Worm (Caenorhabditis elegans) whole organism, L1 larva: Measurements from ENCODE around the gene sri-73.

Source experiments
- C16A3.4 ChIP-seq: fragments of 150-350 bp; optimal IDR thresholded peaks from 2 replicates; lab custom pipeline; 2014; ENCODE audit warnings: missing biosample characterization, missing genetic modification characterization
- C34B4.2 ChIP-seq: sonication (generic microtip); optimal IDR thresholded peaks from 2 replicates; lab custom pipeline; 2017; ENCODE audit warnings: mild to moderate bottlenecking, missing genetic modification characterization, missing compliant biosample characterization
- Y116A8C.19 ChIP-seq: sonication (generic microtip); optimal IDR thresholded peaks from 2 replicates; lab custom pipeline; 2016; ENCODE audit warnings: missing compliant biosample characterization, missing genetic modification characterization, borderline replicate concordance
- alr-1 ChIP-seq: fragments of 200-800 bp; sonication (Bioruptor generic); optimal IDR thresholded peaks from 2 replicates; lab custom pipeline; 2018; ENCODE audit warnings: borderline replicate concordance, mild to moderate bottlenecking, missing genetic modification characterization, missing compliant biosample characterization
- ceh-88 ChIP-seq: fragments of 200-800 bp; sonication (Bioruptor generic); IDR thresholded peaks from 2 replicates; pipeline ENCODE4 v1.3.6; 2022; ENCODE audit warnings: missing genetic modification characterization, missing compliant biosample characterization
- ces-1 ChIP-seq: fragments of 150-350 bp; optimal IDR thresholded peaks from 2 replicates; lab custom pipeline; 2014; ENCODE audit warnings: missing biosample characterization, missing genetic modification reagents, missing genetic modification characterization
- dsc-1 ChIP-seq: sonication (generic microtip); optimal IDR thresholded peaks from 2 replicates; lab custom pipeline; 2016; ENCODE audit warnings: mild to moderate bottlenecking, missing genetic modification characterization, missing compliant biosample characterization
- efl-1 ChIP-seq, 4 experiments: fragments of 150-350 bp; optimal IDR thresholded peaks in 3 of 4; peaks in 1 of 4; 1 replicate in 1 of 4; 2 replicates in 3 of 4; lab custom pipeline; 2014; ENCODE audit warnings: missing biosample characterization in 2 of 4, missing genetic modification characterization in 2 of 4, missing genetic modification reagents in 2 of 4
- elt-2 ChIP-seq: sonication (generic microtip); optimal IDR thresholded peaks from 2 replicates; lab custom pipeline; 2016; ENCODE audit warnings: missing genetic modification characterization, mild to moderate bottlenecking, inconsistent platforms, missing compliant biosample characterization, missing genetic modification reagents
- elt-3 ChIP-seq, 6 experiments: fragments of 150-350 bp in 1 of 6; sonication (generic microtip); optimal IDR thresholded peaks; 2 replicates each; lab custom pipeline; 2017 to 2018; ENCODE audit warnings: missing biosample characterization in 6 of 6, missing genetic modification characterization in 6 of 6, inconsistent platforms in 1 of 6
- ets-5 ChIP-seq: fragments of 200-800 bp; sonication (Bioruptor generic); IDR thresholded peaks from 2 replicates; pipeline ENCODE4 v1.3.6; 2022; ENCODE audit warnings: missing genetic modification characterization, missing compliant biosample characterization
- fkh-10 ChIP-seq: sonication (generic microtip); optimal IDR thresholded peaks from 2 replicates; lab custom pipeline; 2017; ENCODE audit warnings: missing biosample characterization, missing genetic modification reagents, missing genetic modification characterization
- fkh-4 ChIP-seq: sonication (generic microtip); optimal IDR thresholded peaks from 2 replicates; lab custom pipeline; 2016; ENCODE audit warnings: missing compliant biosample characterization, missing genetic modification characterization, borderline replicate concordance
- fos-1 ChIP-seq: fragments of 150-350 bp; optimal IDR thresholded peaks from 2 replicates; lab custom pipeline; 2014; ENCODE audit warnings: missing biosample characterization, missing genetic modification characterization
- grh-1 ChIP-seq: fragments of 200-800 bp; sonication (Bioruptor generic); IDR thresholded peaks from 2 replicates; pipeline ENCODE4 v1.3.6; 2022; ENCODE audit warnings: missing genetic modification reagents, missing genetic modification characterization, missing compliant biosample characterization
- hlh-17 ChIP-seq: fragments of 200-800 bp; sonication (Bioruptor generic); optimal IDR thresholded peaks from 2 replicates; lab custom pipeline; 2018; ENCODE audit warnings: missing genetic modification characterization, mild to moderate bottlenecking, missing compliant biosample characterization, moderate library complexity, borderline replicate concordance
- hlh-4 ChIP-seq: sonication (generic microtip); optimal IDR thresholded peaks from 2 replicates; lab custom pipeline; 2016; ENCODE audit warnings: mild to moderate bottlenecking, missing genetic modification characterization, missing compliant biosample characterization
- irx-1 ChIP-seq: sonication (generic microtip); optimal IDR thresholded peaks from 2 replicates; lab custom pipeline; 2016; ENCODE audit warnings: missing genetic modification characterization, missing compliant biosample characterization
- isw-1 ChIP-seq: fragments of 200-800 bp; sonication (Bioruptor generic); IDR thresholded peaks from 2 replicates; pipeline ENCODE4 v1.3.6; 2022; ENCODE audit warnings: missing genetic modification characterization, missing compliant biosample characterization
- lin-13 ChIP-seq: fragments of 150-350 bp; optimal IDR thresholded peaks from 2 replicates; lab custom pipeline; 2014; ENCODE audit warnings: missing biosample characterization, missing genetic modification reagents, missing genetic modification characterization
- lin-14 ChIP-seq: fragments of 200-800 bp; sonication (Bioruptor generic); optimal IDR thresholded peaks from 2 replicates; lab custom pipeline; 2018; ENCODE audit warnings: mild to moderate bottlenecking, missing genetic modification characterization, moderate library complexity, missing compliant biosample characterization
- lsy-2 ChIP-seq, 2 experiments: fragments of 150-350 bp; optimal IDR thresholded peaks; 2 replicates each; lab custom pipeline; 2014; ENCODE audit warnings: missing biosample characterization in 2 of 2, missing genetic modification characterization in 2 of 2
- mab-9 ChIP-seq: fragments of 200-800 bp; sonication (Bioruptor generic); IDR thresholded peaks from 2 replicates; pipeline ENCODE4 v1.3.6; 2022; ENCODE audit warnings: missing genetic modification reagents, missing genetic modification characterization, missing compliant biosample characterization
- mep-1 ChIP-seq: fragments of 150-350 bp; optimal IDR thresholded peaks from 2 replicates; lab custom pipeline; 2014; ENCODE audit warnings: missing biosample characterization, missing genetic modification characterization
- nhr-11 ChIP-seq: fragments of 150-350 bp; optimal IDR thresholded peaks from 2 replicates; lab custom pipeline; 2014; ENCODE audit warnings: missing biosample characterization, missing genetic modification characterization
- nhr-12 ChIP-seq: sonication (generic microtip); optimal IDR thresholded peaks from 2 replicates; lab custom pipeline; 2017; ENCODE audit warnings: missing biosample characterization, missing genetic modification characterization
- nhr-20 ChIP-seq: sonication (generic microtip); optimal IDR thresholded peaks from 2 replicates; lab custom pipeline; 2016; ENCODE audit warnings: mild to moderate bottlenecking, missing genetic modification characterization, missing compliant biosample characterization
- nhr-28 ChIP-seq: fragments of 150-350 bp; optimal IDR thresholded peaks from 2 replicates; lab custom pipeline; 2014; ENCODE audit warnings: missing biosample characterization, missing genetic modification characterization
- nhr-84 ChIP-seq: sonication (generic microtip); optimal IDR thresholded peaks from 2 replicates; lab custom pipeline; 2017; ENCODE audit warnings: missing biosample characterization, missing genetic modification characterization
- nhr-85 ChIP-seq: sonication (generic microtip); peaks from one replicate; lab custom pipeline; 2016; ENCODE audit warnings: missing genetic modification characterization, inconsistent platforms, missing compliant biosample characterization
- nhr-90 ChIP-seq: sonication (generic microtip); optimal IDR thresholded peaks from 2 replicates; lab custom pipeline; 2016; ENCODE audit warnings: mild to moderate bottlenecking, missing genetic modification characterization, missing compliant biosample characterization; ENCODE audit not compliant: poor library complexity
- pag-3 ChIP-seq: sonication (generic microtip); optimal IDR thresholded peaks from 2 replicates; lab custom pipeline; 2017; ENCODE audit warnings: missing genetic modification characterization, mild to moderate bottlenecking, missing compliant biosample characterization, antibody characterized with exemption, borderline replicate concordance; ENCODE audit not compliant: insufficient read depth
- pax-3 ChIP-seq: fragments of 200-800 bp; sonication (Bioruptor generic); optimal IDR thresholded peaks from 2 replicates; lab custom pipeline; 2018; ENCODE audit warnings: mild to moderate bottlenecking, missing genetic modification characterization, moderate library complexity, missing compliant biosample characterization
- skn-1 ChIP-seq: fragments of 150-350 bp; optimal IDR thresholded peaks from 2 replicates; lab custom pipeline; 2014; ENCODE audit warnings: missing biosample characterization, missing genetic modification characterization
- sox-4 ChIP-seq: sonication (generic microtip); optimal IDR thresholded peaks from 2 replicates; lab custom pipeline; 2016; ENCODE audit warnings: missing genetic modification characterization, missing compliant biosample characterization
- sptf-1 ChIP-seq: fragments of 150-350 bp; optimal IDR thresholded peaks from 2 replicates; lab custom pipeline; 2014; ENCODE audit warnings: missing biosample characterization, missing genetic modification characterization
- sup-37 ChIP-seq: fragments of 200-800 bp; sonication (Bioruptor generic); optimal IDR thresholded peaks from 2 replicates; lab custom pipeline; 2018; ENCODE audit warnings: mild to moderate bottlenecking, missing genetic modification characterization, missing compliant biosample characterization
- swsn-7 ChIP-seq: sonication (generic microtip); optimal IDR thresholded peaks from 2 replicates; lab custom pipeline; 2016; ENCODE audit warnings: missing genetic modification characterization, missing compliant biosample characterization
- tbx-2 ChIP-seq: sonication (generic microtip); optimal IDR thresholded peaks from 2 replicates; lab custom pipeline; 2016; ENCODE audit warnings: missing genetic modification characterization, missing compliant biosample characterization
- tlp-1 ChIP-seq: fragments of 150-350 bp; optimal IDR thresholded peaks from 2 replicates; lab custom pipeline; 2014; ENCODE audit warnings: missing biosample characterization, missing genetic modification characterization
- unc-130 ChIP-seq: fragments of 150-350 bp; optimal IDR thresholded peaks from 2 replicates; lab custom pipeline; 2017; ENCODE audit warnings: missing biosample characterization, missing genetic modification characterization, inconsistent platforms
- unc-30 ChIP-seq: sonication (generic microtip); optimal IDR thresholded peaks from 2 replicates; lab custom pipeline; 2017; ENCODE audit warnings: missing biosample characterization, missing genetic modification characterization
- unc-86 ChIP-seq: sonication (generic microtip); optimal IDR thresholded peaks from 2 replicates; lab custom pipeline; 2016; ENCODE audit warnings: missing genetic modification characterization, missing compliant biosample characterization
- unc-98 ChIP-seq: fragments of 200-800 bp; sonication (Bioruptor generic); IDR thresholded peaks from 2 replicates; pipeline ENCODE4 v1.3.6; 2022; ENCODE audit warnings: missing genetic modification characterization, missing compliant biosample characterization
- xbp-1 ChIP-seq: sonication (generic microtip); optimal IDR thresholded peaks from 2 replicates; lab custom pipeline; 2016; ENCODE audit warnings: missing genetic modification characterization, missing compliant biosample characterization

sri-73 gene

ce11 chrV:576070-576469 lies 10.2 kb upstream of the sri-73 start, which contains the start of gene K06H6.5:
K06H6.5 (plus strand) TSS chrV:576370.
- TF ChIP-seq irx-1, result no peak
- no peak for TF ChIP-seq sox-4 (tag; lab: Kevin White, UChicago)
- TF ChIP-seq hlh-4 (tag; lab: Kevin White, UChicago), result no peak
- TF ChIP-seq ces-1 (GFP tag; lab: Kevin White, UChicago), result no peak
- no peak for TF ChIP-seq lsy-2 (tag; optimal IDR thresholded peaks at IDR 0.05; lab: Kevin White, UChicago)
- TF ChIP-seq fkh-10 (GFP tag; lab: Kevin White, UChicago), result no peak
- TF ChIP-seq elt-2 (tag; lab: Kevin White, UChicago), result no peak
- TF ChIP-seq C16A3.4 (tag; lab: Kevin White, UChicago), result no peak
- no peak for TF ChIP-seq skn-1
- TF ChIP-seq tlp-1 (tag; lab: Kevin White, UChicago), result no peak
- TF ChIP-seq ets-5 (GFP tag; lab: Robert Waterston, UW), result no peak
- TF ChIP-seq dsc-1, result no peak
- no peak for TF ChIP-seq nhr-84 (tag; lab: Kevin White, UChicago)
- no peak for TF ChIP-seq C34B4.2 (tag; lab: Kevin White, UChicago)
- no peak for TF ChIP-seq grh-1 (GFP tag; lab: Robert Waterston, UW)
- no peak for TF ChIP-seq unc-30 (tag; lab: Kevin White, UChicago)
- TF ChIP-seq pag-3 (tag; lab: Kevin White, UChicago), result no peak
- TF ChIP-seq nhr-12 (tag; lab: Kevin White, UChicago), result no peak
- no peak for TF ChIP-seq fkh-4 (tag; lab: Kevin White, UChicago)

- TF ChIP-seq unc-98 (GFP tag; lab: Robert Waterston, UW), result no peak
- TF ChIP-seq swsn-7 (tag; lab: Kevin White, UChicago), result no peak
- TF ChIP-seq nhr-84 (tag; lab: Kevin White, UChicago), result no peak
- TF ChIP-seq pax-3 (tag; lab: Kevin White, UChicago), result no peak
- TF ChIP-seq elt-3 (tag; optimal IDR thresholded peaks at IDR 0.05; lab: Kevin White, UChicago), result no peak
- no peak for TF ChIP-seq mep-1
- TF ChIP-seq efl-1 (optimal IDR thresholded peaks at IDR 0.05; lab: Kevin White, UChicago), result no peak
- no peak for TF ChIP-seq efl-1 (GFP tag; optimal IDR thresholded peaks at IDR 0.05 in 1 of 2; lab: Kevin White, UChicago)
- TF ChIP-seq nhr-11 (tag; lab: Kevin White, UChicago), result no peak
- no peak for TF ChIP-seq mab-9 (GFP tag; lab: Robert Waterston, UW)
- TF ChIP-seq sup-37 (GFP tag; lab: Kevin White, UChicago), result no peak
- TF ChIP-seq nhr-85 (tag; lab: Kevin White, UChicago), result no peak
- TF ChIP-seq ceh-88, result no peak
- TF ChIP-seq unc-86 (tag; lab: Kevin White, UChicago), result no peak
- no peak for TF ChIP-seq sptf-1 (tag; lab: Kevin White, UChicago)
- no peak for TF ChIP-seq lin-13
- TF ChIP-seq ets-5 (GFP tag; lab: Robert Waterston, UW), result no peak
- TF ChIP-seq nhr-90 (tag; lab: Kevin White, UChicago), result no peak
Observed at ce11 chrV:574639-575038, 8.8 kb upstream of the sri-73 start, which contains the start of gene C14C6.13. C14C6.13 (minus strand) TSS chrV:574739.

ce11 chrV:568105-568504 lies 2.2 kb upstream of the sri-73 start, which contains the start of gene sri-72:
sri-72 (minus strand) TSS chrV:568205.
- TF ChIP-seq hlh-17 (GFP tag; lab: Kevin White, UChicago), result no peak

- TF ChIP-seq nhr-28, result no peak
- no peak for TF ChIP-seq unc-130
- no peak for TF ChIP-seq isw-1 (GFP tag; lab: Robert Waterston, UW)
- TF ChIP-seq Y116A8C.19 (tag; lab: Kevin White, UChicago), result no peak
- no peak for TF ChIP-seq lin-14 (GFP tag; lab: Kevin White, UChicago)
- TF ChIP-seq nhr-20 (tag; lab: Kevin White, UChicago), result no peak
- TF ChIP-seq xbp-1 (tag; lab: Kevin White, UChicago), result no peak
- TF ChIP-seq alr-1, result no peak
- TF ChIP-seq fkh-10 (GFP tag; lab: Kevin White, UChicago), result no peak
- TF ChIP-seq fos-1 (tag; lab: Kevin White, UChicago), result no peak
- no peak for TF ChIP-seq mab-9 (GFP tag; lab: Robert Waterston, UW)
- no peak for TF ChIP-seq tbx-2 (tag; lab: Kevin White, UChicago)
- no peak for TF ChIP-seq tlp-1 (tag; lab: Kevin White, UChicago)
Observed at ce11 chrV:562834-563233, 3.0 kb downstream of the sri-73 start, which contains the start of gene C14C6.2. C14C6.2 (plus strand) TSS chrV:563134.
